Worm (Caenorhabditis elegans) whole organism, L4 larva: ENCODE data around the gene lec-11.

Source experiments
- F37D6.2 ChIP-seq: sonication (generic microtip); optimal IDR thresholded peaks from 2 replicates; lab custom pipeline; 2016; ENCODE audit warnings: mild to moderate bottlenecking, missing genetic modification characterization, missing compliant biosample characterization
- T26A8.4 ChIP-seq: fragments of 200-800 bp; sonication (Bioruptor generic); IDR thresholded peaks from 2 replicates; pipeline ENCODE4 v1.3.6; 2022; ENCODE audit warnings: missing genetic modification characterization, missing compliant biosample characterization
- ZK337.2 ChIP-seq: fragments of 200-800 bp; sonication (Bioruptor generic); IDR thresholded peaks from 2 replicates; pipeline ENCODE4 v1.3.6; 2022; ENCODE audit warnings: missing genetic modification reagents, missing genetic modification characterization, missing compliant biosample characterization
- arid-1 ChIP-seq: fragments of 200-800 bp; sonication (Bioruptor generic); conservative IDR thresholded peaks from 2 replicates; pipeline ENCODE4 v1.3.6; 2022; ENCODE audit warnings: missing genetic modification reagents, missing genetic modification characterization, missing compliant biosample characterization
- daf-16 ChIP-seq, 3 experiments: sonication (generic microtip); optimal IDR thresholded peaks; 2 replicates each; lab custom pipeline; 2016 to 2017; ENCODE audit warnings: missing genetic modification characterization in 3 of 3, missing genetic modification reagents in 3 of 3, mild to moderate bottlenecking in 2 of 3, missing compliant biosample characterization in 2 of 3, missing biosample characterization in 1 of 3, moderate library complexity in 1 of 3
- dmd-9 ChIP-seq: fragments of 200-800 bp; sonication (Bioruptor generic); IDR thresholded peaks from 2 replicates; pipeline ENCODE4 v1.3.6; 2022; ENCODE audit warnings: missing genetic modification reagents, missing genetic modification characterization, missing compliant biosample characterization
- dpl-1 ChIP-seq: fragments of 150-350 bp; optimal IDR thresholded peaks from 2 replicates; lab custom pipeline; 2014; ENCODE audit warnings: missing biosample characterization, missing genetic modification reagents, missing genetic modification characterization
- dve-1 ChIP-seq: sonication (generic microtip); optimal IDR thresholded peaks from 2 replicates; lab custom pipeline; 2017; ENCODE audit warnings: antibody characterized with exemption, mild to moderate bottlenecking, missing genetic modification characterization, missing compliant biosample characterization; ENCODE audit not compliant: insufficient read depth
- fkh-10 ChIP-seq: fragments of 150-350 bp; optimal IDR thresholded peaks from 2 replicates; lab custom pipeline; 2014; ENCODE audit warnings: missing biosample characterization, missing genetic modification reagents, missing genetic modification characterization
- fos-1 ChIP-seq: fragments of 150-350 bp; optimal IDR thresholded peaks from 2 replicates; lab custom pipeline; 2014; ENCODE audit warnings: missing biosample characterization, missing genetic modification characterization
- hif-1 ChIP-seq, 2 experiments: sonication (generic microtip); optimal IDR thresholded peaks; 2 replicates each; lab custom pipeline; 2016 to 2017; ENCODE audit warnings: missing compliant biosample characterization in 2 of 2, missing genetic modification characterization in 2 of 2, missing genetic modification reagents in 2 of 2, missing genotype in 2 of 2, mild to moderate bottlenecking in 1 of 2
- hlh-11 ChIP-seq: fragments of 200-800 bp; sonication (Bioruptor generic); optimal IDR thresholded peaks from 2 replicates; lab custom pipeline; 2018; ENCODE audit warnings: mild to moderate bottlenecking, missing genetic modification characterization, missing compliant biosample characterization
- hlh-30 ChIP-seq: sonication (generic microtip); optimal IDR thresholded peaks from 2 replicates; lab custom pipeline; 2017; ENCODE audit warnings: antibody characterized with exemption, mild to moderate bottlenecking, missing genetic modification characterization, missing compliant biosample characterization; ENCODE audit not compliant: insufficient read depth
- hmg-1.1 ChIP-seq: fragments of 200-800 bp; sonication (Bioruptor generic); IDR thresholded peaks from 2 replicates; pipeline ENCODE4 v1.3.6; 2022; ENCODE audit warnings: missing genetic modification reagents, missing genetic modification characterization, missing compliant biosample characterization
- jun-1 ChIP-seq: fragments of 150-350 bp; optimal IDR thresholded peaks from 2 replicates; lab custom pipeline; 2014; ENCODE audit warnings: missing biosample characterization, missing genetic modification reagents, missing genetic modification characterization
- lin-1 ChIP-seq: fragments of 200-800 bp; sonication (Bioruptor generic); IDR thresholded peaks from 2 replicates; pipeline ENCODE4 v1.3.6; 2022; ENCODE audit warnings: missing genetic modification reagents, missing genetic modification characterization, missing compliant biosample characterization
- lin-38 ChIP-seq: fragments of 200-800 bp; sonication (Bioruptor generic); IDR thresholded peaks from 2 replicates; pipeline ENCODE4 v1.3.6; 2022; ENCODE audit warnings: missing genetic modification reagents, missing genetic modification characterization, missing compliant biosample characterization
- lsy-2 ChIP-seq, 2 experiments: fragments of 150-350 bp in 1 of 2; sonication (generic microtip) in 1 of 2; optimal IDR thresholded peaks; 2 replicates each; lab custom pipeline; 2014 to 2017; ENCODE audit warnings: missing biosample characterization in 2 of 2, missing genetic modification characterization in 2 of 2
- mdt-29 ChIP-seq: fragments of 200-800 bp; sonication (Bioruptor generic); IDR thresholded peaks from 2 replicates; pipeline ENCODE4 v1.3.6; 2022; ENCODE audit warnings: missing genetic modification reagents, missing genetic modification characterization, missing compliant biosample characterization
- mep-1 ChIP-seq: fragments of 150-350 bp; sonication (generic microtip); optimal IDR thresholded peaks from 3 replicates; lab custom pipeline; 2014; ENCODE audit warnings: missing biosample characterization, missing genetic modification characterization
- nhr-237 ChIP-seq: sonication (generic microtip); optimal IDR thresholded peaks from 2 replicates; lab custom pipeline; 2017; ENCODE audit warnings: missing biosample characterization, missing genetic modification characterization
- nhr-42 ChIP-seq: fragments of 200-800 bp; sonication (Bioruptor generic); IDR thresholded peaks from 2 replicates; pipeline ENCODE4 v1.3.6; 2022; ENCODE audit warnings: missing genetic modification characterization, missing compliant biosample characterization
- nhr-6 ChIP-seq: fragments of 150-350 bp; optimal IDR thresholded peaks from 2 replicates; lab custom pipeline; 2014; ENCODE audit warnings: missing biosample characterization, missing genetic modification characterization
- pqm-1 ChIP-seq: sonication (generic microtip); optimal IDR thresholded peaks from 2 replicates; lab custom pipeline; 2017; ENCODE audit warnings: missing biosample characterization, missing genetic modification characterization
- set-16 ChIP-seq: fragments of 200-800 bp; sonication (Bioruptor generic); IDR thresholded peaks from 2 replicates; pipeline ENCODE4 v1.3.6; 2022; ENCODE audit warnings: missing genetic modification reagents, missing genetic modification characterization, missing compliant biosample characterization
- snpc-1.2 ChIP-seq: fragments of 200-800 bp; sonication (Bioruptor generic); IDR thresholded peaks from 2 replicates; pipeline ENCODE4 v1.3.6; 2022; ENCODE audit warnings: missing genetic modification reagents, missing genetic modification characterization, missing compliant biosample characterization
- tag-97 ChIP-seq: fragments of 200-800 bp; sonication (Bioruptor generic); IDR thresholded peaks from 2 replicates; pipeline ENCODE4 v1.3.6; 2022; ENCODE audit warnings: missing genetic modification characterization, missing compliant biosample characterization
- unc-130 ChIP-seq: sonication (generic microtip); optimal IDR thresholded peaks from 2 replicates; lab custom pipeline; 2016; ENCODE audit warnings: missing genetic modification reagents, missing genetic modification characterization, missing compliant biosample characterization
- unc-62 ChIP-seq, 3 experiments: fragments of 150-350 bp in 1 of 3; sonication (generic microtip); optimal IDR thresholded peaks in 2 of 3; peaks in 1 of 3; 1 replicate in 1 of 3; 2 replicates in 2 of 3; lab custom pipeline; 2014 to 2017; ENCODE audit warnings: missing biosample characterization in 3 of 3, missing genetic modification characterization in 3 of 3, missing genetic modification reagents in 3 of 3, missing genotype in 1 of 3
- zfp-2 ChIP-seq: sonication (generic microtip); optimal IDR thresholded peaks from 2 replicates; lab custom pipeline; 2016; ENCODE audit warnings: mild to moderate bottlenecking, missing genetic modification characterization, missing compliant biosample characterization

Gene lec-11

DNA sequence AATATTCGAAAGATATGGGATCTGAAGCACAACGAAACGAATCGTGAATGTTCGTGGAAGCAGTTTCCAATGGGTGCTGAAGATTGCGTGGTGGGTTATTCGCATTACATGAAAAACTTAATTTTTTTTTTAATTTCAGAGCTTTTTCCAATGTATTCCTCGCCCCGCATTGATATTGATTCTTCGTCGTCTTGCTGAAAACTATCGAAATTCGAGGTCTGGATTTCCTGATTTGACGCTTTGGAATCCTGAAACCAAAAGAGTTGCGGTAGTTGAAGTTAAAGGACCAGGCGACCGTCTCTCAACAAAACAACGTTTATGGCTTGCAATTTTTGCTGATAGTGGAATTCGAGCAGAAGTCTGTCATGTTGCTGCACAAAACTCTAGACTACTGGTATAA is 37.9 kb downstream of the lec-11 start:
- 0 out of 2 replicates have a peak, but pooled peaks have one; percentile 18 for TF ChIP-seq mdt-29 (GFP tag; lab: Robert Waterston, UW)
- TF ChIP-seq nhr-42 (GFP tag; lab: Robert Waterston, UW) = 0 out of 2 replicates have a peak, but pooled peaks have one; percentile 15
- TF ChIP-seq hlh-11 (tag; lab: Kevin White, UChicago) = peak; percentile 11
- TF ChIP-seq daf-16 (GFP tag; optimal IDR thresholded peaks at IDR 0.05; lab: Kevin White, UChicago) = no peak
- peak; percentile 79 for TF ChIP-seq daf-16 (tag; optimal IDR thresholded peaks at IDR 0.05; lab: Kevin White, UChicago)
- TF ChIP-seq lin-1 (GFP tag; lab: Robert Waterston, UW) = no peak
- TF ChIP-seq dve-1 (tag; lab: Kevin White, UChicago) = peak; percentile 1
- TF ChIP-seq fkh-10 (GFP tag; lab: Kevin White, UChicago) = no peak
- TF ChIP-seq ZK337.2 (GFP tag; lab: Robert Waterston, UW) = no peak
- TF ChIP-seq pqm-1 (tag; lab: Kevin White, UChicago) = no peak
- no peak for TF ChIP-seq fos-1 (tag; lab: Kevin White, UChicago)
- no peak for TF ChIP-seq jun-1
- TF ChIP-seq, all 104 proteins: peak for 5

DNA sequence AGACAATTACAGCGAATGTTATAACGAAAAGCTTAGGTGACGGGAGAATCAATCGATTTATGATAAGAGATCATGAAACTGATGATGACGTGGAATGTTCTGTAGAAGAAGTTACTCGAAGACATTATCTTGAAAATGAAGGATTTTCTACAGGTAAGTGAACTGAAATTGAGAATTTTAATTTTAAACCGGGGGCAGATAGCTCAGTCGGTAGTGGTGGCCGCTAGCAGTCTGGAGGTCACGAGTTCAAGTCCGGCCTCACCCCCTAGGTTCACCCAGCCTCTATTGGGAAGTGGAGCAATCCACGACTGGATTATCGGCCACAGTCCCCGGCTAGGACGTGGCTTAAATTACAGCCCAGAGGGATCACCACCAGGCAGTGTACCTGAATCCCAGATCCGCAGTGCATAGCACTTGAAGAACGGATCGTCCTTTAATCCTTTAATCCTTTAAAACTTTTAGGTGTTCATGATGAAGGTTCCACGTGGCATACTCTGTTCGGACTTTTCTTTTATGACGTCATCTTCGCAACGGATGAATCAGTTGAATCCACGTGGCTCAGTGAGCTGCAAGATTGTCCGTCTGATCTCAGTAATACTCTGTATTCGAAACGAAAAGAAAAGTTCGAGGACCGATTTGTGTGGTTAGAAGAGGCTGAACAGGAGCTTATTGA is 38.5 kb downstream of the lec-11 start:
- TF ChIP-seq set-16 (GFP tag; lab: Robert Waterston, UW) (peak; percentile 11; the same call in 1 of the 2 replicates), snpc-1.2 (GFP tag; lab: Robert Waterston, UW) (peak; percentile 59; the same call in 1 of the 2 replicates)

DNA sequence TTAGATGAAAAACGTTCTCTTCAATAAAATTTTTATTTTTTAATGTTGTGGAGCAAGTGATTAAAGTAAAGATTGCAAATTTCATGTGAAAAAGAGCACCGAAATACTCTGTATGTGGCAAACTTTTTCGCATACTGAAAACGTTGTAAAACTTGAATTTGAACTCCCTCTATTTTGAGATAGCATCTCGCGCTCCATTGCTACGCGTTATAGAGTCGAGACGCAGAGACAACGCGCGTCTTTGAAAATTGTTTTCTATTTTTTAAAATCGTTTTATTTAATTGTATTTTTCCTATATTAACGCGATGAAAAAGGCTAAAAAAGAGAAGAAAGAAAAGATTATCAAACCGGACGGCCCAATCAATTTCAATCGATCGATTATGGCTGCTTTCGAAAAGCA is 41.3 kb downstream of the lec-11 start, which contains the start of gene fan-1:
fan-1 (plus strand) TSS at position 78 of the 400 bp plus-strand sequence.
- peak; percentile 28 for TF ChIP-seq mep-1 (tag; lab: Kevin White, UChicago)
- TF ChIP-seq dmd-9 (GFP tag; lab: Robert Waterston, UW) = no peak
- TF ChIP-seq lin-38 (GFP tag; lab: Robert Waterston, UW) = peak; percentile 91
- TF ChIP-seq nhr-237 = no peak
- no peak for TF ChIP-seq T26A8.4 (GFP tag; lab: Robert Waterston, UW)
- TF ChIP-seq nhr-42 (GFP tag; lab: Robert Waterston, UW) = 0 out of 2 replicates have a peak, but pooled peaks have one; percentile 30
- TF ChIP-seq unc-62 (GFP tag; optimal IDR thresholded peaks at IDR 0.05 in 1 of 2; lab: Kevin White, UChicago) = peak in 1 of 2 experiments; percentile 79
- no peak for TF ChIP-seq unc-62 (tag; optimal IDR thresholded peaks at IDR 0.05; lab: Kevin White, UChicago)
- TF ChIP-seq nhr-6 (tag; lab: Kevin White, UChicago) = peak; percentile 53
- peak; percentile 19 for TF ChIP-seq hlh-30 (tag; lab: Kevin White, UChicago)
- TF ChIP-seq lsy-2 (tag; optimal IDR thresholded peaks at IDR 0.05; lab: Kevin White, UChicago) = peak in 1 of 2 experiments; percentile 70
- TF ChIP-seq snpc-1.2 (GFP tag; lab: Robert Waterston, UW) = peak; percentile 57; the same call in 1 of the 2 replicates
- peak; percentile 51 for TF ChIP-seq hmg-1.1 (GFP tag; lab: Robert Waterston, UW)
- peak; percentile 94 for TF ChIP-seq dpl-1
- TF ChIP-seq dve-1 (tag; lab: Kevin White, UChicago) = peak; percentile 60
- TF ChIP-seq F37D6.2 (tag; lab: Kevin White, UChicago) = peak; percentile 2

DNA sequence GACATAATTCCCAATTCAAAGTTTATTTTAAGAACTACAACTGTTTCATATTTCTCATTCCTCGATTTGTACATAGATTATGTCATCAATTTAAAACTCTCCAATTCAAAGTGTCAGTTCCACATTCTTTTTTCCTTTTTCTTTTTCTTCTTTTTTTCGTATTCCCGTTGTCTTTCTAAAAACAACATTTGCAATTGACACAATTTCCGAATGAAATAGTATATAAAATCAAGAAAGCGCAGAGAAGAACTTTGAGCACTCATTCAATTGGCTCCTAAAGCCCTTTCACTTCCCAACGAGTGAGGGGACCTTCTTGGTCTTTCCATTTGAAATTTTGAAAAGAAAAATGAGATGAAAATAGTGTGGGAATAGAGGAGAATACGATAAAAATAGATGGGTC is 42.6 kb downstream of the lec-11 start:
- TF ChIP-seq unc-62 (GFP tag; optimal IDR thresholded peaks at IDR 0.05 in 1 of 2; lab: Kevin White, UChicago) = no peak
- no peak for TF ChIP-seq unc-62 (tag; optimal IDR thresholded peaks at IDR 0.05; lab: Kevin White, UChicago)
- no peak for TF ChIP-seq arid-1 (GFP tag; lab: Robert Waterston, UW)
- no peak for TF ChIP-seq tag-97 (GFP tag; lab: Robert Waterston, UW)
- no peak for TF ChIP-seq unc-130 (GFP tag; lab: Kevin White, UChicago)
- TF ChIP-seq zfp-2 = no peak
- TF ChIP-seq fkh-10 (GFP tag; lab: Kevin White, UChicago) = peak; percentile 25

DNA sequence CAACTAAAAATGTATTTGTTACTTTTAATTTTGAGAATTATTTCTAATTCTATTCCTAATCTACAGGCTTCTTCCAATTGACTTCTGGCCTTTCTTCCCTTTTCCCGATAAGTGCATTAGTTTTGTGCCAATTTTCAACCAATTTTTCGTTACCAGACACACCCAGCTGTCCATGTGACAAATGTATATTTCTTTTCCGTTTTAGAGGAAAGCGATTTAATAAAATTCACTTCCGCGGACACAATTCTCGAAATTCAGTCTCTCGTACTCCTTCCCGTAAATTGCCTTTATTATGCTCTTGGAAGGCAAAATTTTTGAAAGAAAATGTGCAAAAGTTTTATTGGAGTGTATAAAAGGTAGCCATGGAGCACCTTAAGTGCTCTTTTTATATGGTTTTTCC is 47.0 kb downstream of the lec-11 start:
- peak in 1 of 2 experiments; percentile 23 for TF ChIP-seq lsy-2 (tag; optimal IDR thresholded peaks at IDR 0.05; lab: Kevin White, UChicago)
- no peak for TF ChIP-seq hif-1 (tag; optimal IDR thresholded peaks at IDR 0.05; lab: Kevin White, UChicago)
- TF ChIP-seq, all 104 proteins: peak for 1
